Worm (Caenorhabditis elegans) whole organism, midembryonic: ENCODE results near the gene nhr-133.

Source experiments
- cog-1 ChIP-seq: sonication (generic microtip); optimal IDR thresholded peaks from 2 replicates; lab custom pipeline; 2016; ENCODE audit warnings: missing genetic modification characterization, missing compliant biosample characterization
- flt-1 ChIP-seq: fragments of 200-800 bp; sonication (Bioruptor generic); IDR thresholded peaks from 2 replicates; pipeline ENCODE4 v1.3.6; 2022; ENCODE audit warnings: missing genetic modification characterization, missing compliant biosample characterization
- klf-2 ChIP-seq: fragments of 200-800 bp; sonication (Bioruptor generic); conservative IDR thresholded peaks from 2 replicates; pipeline ENCODE4 v1.3.6; 2022; ENCODE audit warnings: missing genetic modification reagents, missing genetic modification characterization, missing compliant biosample characterization
- med-1 ChIP-seq: sonication (generic microtip); optimal IDR thresholded peaks from 2 replicates; lab custom pipeline; 2017; ENCODE audit warnings: missing genetic modification characterization, mild to moderate bottlenecking, missing compliant biosample characterization, antibody characterized with exemption, missing genetic modification reagents; ENCODE audit not compliant: insufficient read depth
- ref-1 ChIP-seq: fragments of 200-800 bp; sonication (Bioruptor generic); conservative IDR thresholded peaks from 2 replicates; pipeline ENCODE4 v1.3.6; 2022; ENCODE audit warnings: missing genetic modification reagents, missing genetic modification characterization, missing compliant biosample characterization
- tab-1 ChIP-seq: fragments of 200-800 bp; sonication (Bioruptor generic); IDR thresholded peaks from 2 replicates; pipeline ENCODE4 v1.3.6; 2022; ENCODE audit warnings: missing genetic modification characterization, missing compliant biosample characterization
- ztf-23 ChIP-seq: fragments of 200-800 bp; sonication (Bioruptor generic); IDR thresholded peaks from 2 replicates; pipeline ENCODE4 v1.3.6; 2022; ENCODE audit warnings: missing genetic modification reagents, missing genetic modification characterization, missing compliant biosample characterization
- ztf-29 ChIP-seq: fragments of 200-800 bp; sonication (Bioruptor generic); IDR thresholded peaks from 2 replicates; pipeline ENCODE4 v1.3.6; 2022; ENCODE audit warnings: missing genetic modification reagents, missing genetic modification characterization, missing compliant biosample characterization

DNA sequence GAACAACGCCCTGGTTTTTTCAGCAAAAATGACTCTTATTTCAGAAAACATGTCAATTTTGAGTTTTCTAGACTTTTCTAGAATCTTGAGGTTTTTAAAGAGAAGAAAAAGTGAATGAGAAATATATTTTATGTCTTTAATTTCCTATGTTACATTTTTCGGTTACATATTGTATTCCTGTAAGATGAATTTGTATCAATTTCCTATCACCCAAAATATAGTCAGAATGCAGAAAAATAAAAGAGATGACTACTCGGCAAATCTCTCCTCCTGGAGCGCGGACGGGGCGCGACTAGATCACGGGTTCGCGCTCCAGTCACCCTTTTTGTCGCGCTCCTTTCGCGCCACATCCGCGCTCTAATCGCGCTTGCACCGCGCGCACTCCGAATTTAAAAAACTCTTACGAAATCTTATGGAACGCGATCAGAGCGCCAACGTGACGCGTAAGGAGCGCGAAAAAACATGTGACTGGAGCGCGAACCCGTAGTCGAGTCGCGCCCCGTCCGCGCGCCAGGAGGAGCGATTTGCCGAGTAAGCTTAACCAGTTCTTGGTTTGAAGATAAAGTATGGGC is 42.7 kb upstream of the nhr-133 start, which contains the start of gene str-253:
- TF ChIP-seq ztf-29 (no peak), med-1 (GFP tag; lab: Kevin White, UChicago) (no peak), tab-1 (no peak), ztf-23 (no peak), cog-1 (tag; lab: Kevin White, UChicago) (no peak), flt-1 (GFP tag; lab: Robert Waterston, UW) (no peak), ref-1 (GFP tag; lab: Robert Waterston, UW) (no peak), klf-2 (GFP tag; lab: Robert Waterston, UW) (no peak)
